Fruit fly (Drosophila melanogaster) whole organism, embryonic: ENCODE data around the gene glob3.

Source experiments
- Aef1 ChIP-seq: fragments of 200-800 bp; sonication (Bioruptor generic); IDR thresholded peaks from 3 replicates; pipeline ENCODE4 v1.3.6; 2022; ENCODE audit warnings: missing biosample characterization, missing genetic modification characterization
- Blimp-1 ChIP-seq: fragments of 200-800 bp; sonication (Bioruptor generic); optimal IDR thresholded peaks from 3 replicates; lab custom pipeline; 2018; ENCODE audit warnings: missing biosample characterization, missing genetic modification characterization, mild to moderate bottlenecking, moderate library complexity, missing genetic modification reagents
- CG10366 ChIP-seq: fragments of 200-800 bp; sonication (Bioruptor generic); IDR thresholded peaks from 2 replicates; pipeline ENCODE4 v1.3.6; 2022; ENCODE audit warnings: missing biosample characterization, missing genetic modification characterization
- CG10959 ChIP-seq: fragments of 200-800 bp; sonication (Bioruptor generic); IDR thresholded peaks from 2 replicates; pipeline ENCODE4 v1.3.6; 2022; ENCODE audit warnings: missing biosample characterization, missing genetic modification characterization
- CG11085 ChIP-seq: fragments of 200-800 bp; sonication (Bioruptor generic); IDR thresholded peaks from 2 replicates; pipeline ENCODE4 v1.3.6; 2022; ENCODE audit warnings: missing biosample characterization, missing genetic modification characterization
- CG16863 ChIP-seq: fragments of 200-800 bp; sonication (Bioruptor generic); optimal IDR thresholded peaks from 3 replicates; lab custom pipeline; 2016; ENCODE audit warnings: missing biosample characterization, missing genetic modification characterization
- CG17361 ChIP-seq: fragments of 200-800 bp; sonication (Bioruptor generic); IDR thresholded peaks from 3 replicates; pipeline ENCODE4 v1.3.6; 2022; ENCODE audit warnings: missing biosample characterization, missing genetic modification characterization
- CG17912 ChIP-seq: fragments of 200-800 bp; sonication (Bioruptor generic); optimal IDR thresholded peaks from 2 replicates; lab custom pipeline; 2018; ENCODE audit warnings: missing biosample characterization, mild to moderate bottlenecking, missing genetic modification characterization
- CG18599 ChIP-seq: fragments of 200-800 bp; sonication (Bioruptor generic); optimal IDR thresholded peaks from 3 replicates; lab custom pipeline; 2017; ENCODE audit warnings: missing biosample characterization, missing genetic modification characterization, mild to moderate bottlenecking, moderate library complexity, missing genetic modification reagents
- CG2202 ChIP-seq: fragments of 200-800 bp; sonication (Bioruptor generic); optimal IDR thresholded peaks from 2 replicates; lab custom pipeline; 2018; ENCODE audit warnings: missing biosample characterization, mild to moderate bottlenecking, missing genetic modification characterization
- CG4282 ChIP-seq: fragments of 200-800 bp; sonication (Bioruptor generic); optimal IDR thresholded peaks from 2 replicates; lab custom pipeline; 2016; ENCODE audit warnings: missing biosample characterization, missing genetic modification characterization
- CG4404 ChIP-seq: fragments of 200-800 bp; sonication (Bioruptor generic); IDR thresholded peaks from 2 replicates; pipeline ENCODE4 v1.3.6; 2022; ENCODE audit warnings: missing biosample characterization, missing genetic modification characterization
- CG8290 ChIP-seq, 3 experiments: fragments of 200-800 bp; sonication (Bioruptor generic); optimal IDR thresholded peaks; 2 replicates each; lab custom pipeline; 2016 to 2019; ENCODE audit warnings: missing biosample characterization in 3 of 3, missing genetic modification characterization in 3 of 3, mild to moderate bottlenecking in 2 of 3, moderate library complexity in 1 of 3
- CG9727 ChIP-seq: fragments of 200-800 bp; sonication (Bioruptor generic); optimal IDR thresholded peaks from 3 replicates; lab custom pipeline; 2017; ENCODE audit warnings: missing biosample characterization, mild to moderate bottlenecking, missing genetic modification characterization
- Dll ChIP-seq: fragments of 200-800 bp; sonication (Bioruptor generic); IDR thresholded peaks from 4 replicates; pipeline ENCODE4 v1.3.6; 2022; ENCODE audit warnings: missing biosample characterization, missing genetic modification characterization; ENCODE audit not compliant: partially characterized antibody
- Ets65A ChIP-seq: fragments of 200-800 bp; sonication (Bioruptor generic); peaks from one replicate; lab custom pipeline; 2016; ENCODE audit warnings: missing biosample characterization, missing genetic modification characterization
- GATAe ChIP-seq: fragments of 200-800 bp; sonication (Bioruptor generic); conservative IDR thresholded peaks from 2 replicates; pipeline ENCODE4 v1.3.6; 2022; ENCODE audit warnings: missing biosample characterization, missing genetic modification characterization
- HLH4C ChIP-seq: fragments of 200-800 bp; sonication (Bioruptor generic); IDR thresholded peaks from 3 replicates; pipeline ENCODE4 v1.3.6; 2022; ENCODE audit warnings: missing biosample characterization, missing genetic modification characterization; ENCODE audit not compliant: partially characterized antibody
- Lhr ChIP-seq: fragments of 200-800 bp; sonication (Bioruptor generic); optimal IDR thresholded peaks from 3 replicates; lab custom pipeline; 2017; ENCODE audit warnings: mild to moderate bottlenecking, missing biosample characterization, missing genetic modification reagents, missing genetic modification characterization
- Med ChIP-seq: fragments of 200-800 bp; sonication (Bioruptor generic); peaks from one replicate; lab custom pipeline; 2016; ENCODE audit warnings: missing biosample characterization, missing genetic modification characterization, mild to moderate bottlenecking, inconsistent platforms, moderate library complexity
- Mrtf ChIP-seq: fragments of 200-800 bp; sonication (Bioruptor generic); IDR thresholded peaks from 3 replicates; pipeline ENCODE4 v1.3.6; 2022; ENCODE audit warnings: missing biosample characterization, missing genetic modification characterization
- Sry-β ChIP-seq: fragments of 200-800 bp; sonication (Bioruptor generic); optimal IDR thresholded peaks from 2 replicates; lab custom pipeline; 2018; ENCODE audit warnings: missing biosample characterization, mild to moderate bottlenecking, missing genetic modification characterization, moderate library complexity
- bab2 ChIP-seq: fragments of 200-800 bp; sonication (Bioruptor generic); optimal IDR thresholded peaks from 2 replicates; lab custom pipeline; 2016; ENCODE audit warnings: missing biosample characterization, missing genetic modification characterization
- cad ChIP-seq: fragments of >200 bp; optimal IDR thresholded peaks from 2 replicates; lab custom pipeline; 2017; ENCODE audit warnings: missing biosample characterization, missing genetic modification characterization
- exex ChIP-seq: fragments of 200-800 bp; sonication (Bioruptor generic); optimal IDR thresholded peaks from 4 replicates; lab custom pipeline; 2018; ENCODE audit warnings: missing biosample characterization, mild to moderate bottlenecking, missing genetic modification characterization, moderate library complexity
- fd3F ChIP-seq: fragments of 200-800 bp; sonication (Bioruptor generic); optimal IDR thresholded peaks from 2 replicates; lab custom pipeline; 2018; ENCODE audit warnings: missing biosample characterization, mild to moderate bottlenecking, missing genetic modification characterization, moderate library complexity
- grn ChIP-seq: fragments of 200-800 bp; sonication (Bioruptor generic); optimal IDR thresholded peaks from 3 replicates; lab custom pipeline; 2017; ENCODE audit warnings: missing biosample characterization, missing genetic modification characterization
- h ChIP-seq: fragments of >200 bp; optimal IDR thresholded peaks from 2 replicates; lab custom pipeline; 2017
- hkb ChIP-seq, 2 experiments: fragments of 200-800 bp in 1 of 2; fragments of >200 bp in 1 of 2; sonication (Bioruptor generic) in 1 of 2; IDR thresholded peaks in 1 of 2; optimal IDR thresholded peaks in 1 of 2; 2 replicates each; pipeline versions ENCODE4 v1.3.6 to Lab custom; 2017 to 2022; ENCODE audit warnings: missing biosample characterization in 1 of 2, missing genetic modification characterization in 1 of 2
- lab ChIP-seq: fragments of 200-800 bp; sonication (Bioruptor generic); optimal IDR thresholded peaks from 3 replicates; lab custom pipeline; 2017; ENCODE audit warnings: missing biosample characterization, missing genetic modification characterization, mild to moderate bottlenecking, moderate library complexity, missing genetic modification reagents
- mirr ChIP-seq: fragments of 200-800 bp; sonication (Bioruptor generic); optimal IDR thresholded peaks from 3 replicates; lab custom pipeline; 2018; ENCODE audit warnings: missing biosample characterization, mild to moderate bottlenecking, missing genetic modification characterization
- nerfin-1 ChIP-seq: fragments of 200-800 bp; sonication (Bioruptor generic); optimal IDR thresholded peaks from 3 replicates; lab custom pipeline; 2019; ENCODE audit warnings: missing biosample characterization, mild to moderate bottlenecking, missing genetic modification characterization, moderate library complexity
- nmo ChIP-seq: fragments of 200-800 bp; sonication (Bioruptor generic); optimal IDR thresholded peaks from 2 replicates; lab custom pipeline; 2018; ENCODE audit warnings: missing biosample characterization, mild to moderate bottlenecking, missing genetic modification characterization, moderate library complexity
- oc ChIP-seq: fragments of 200-800 bp; sonication (Bioruptor generic); optimal IDR thresholded peaks from 2 replicates; lab custom pipeline; 2018; ENCODE audit warnings: missing biosample characterization, mild to moderate bottlenecking, missing genetic modification characterization, moderate library complexity
- pnt ChIP-seq: fragments of 200-800 bp; sonication (Bioruptor generic); optimal IDR thresholded peaks from 3 replicates; lab custom pipeline; 2016; ENCODE audit warnings: missing biosample characterization, missing genetic modification characterization
- sens ChIP-seq: fragments of 200-800 bp; sonication (Bioruptor generic); peaks from one replicate; lab custom pipeline; 2016; ENCODE audit warnings: missing biosample characterization, missing genetic modification characterization
- sob ChIP-seq: fragments of 200-800 bp; sonication (Bioruptor generic); IDR thresholded peaks from 2 replicates; pipeline ENCODE4 v1.3.6; 2022; ENCODE audit warnings: missing biosample characterization, missing genetic modification characterization
- sug ChIP-seq: fragments of 200-800 bp; optimal IDR thresholded peaks from 2 replicates; lab custom pipeline; 2019; ENCODE audit warnings: missing biosample characterization, mild to moderate bottlenecking, missing genetic modification characterization, moderate library complexity
- twi ChIP-seq: fragments of 200-800 bp; optimal IDR thresholded peaks from 2 replicates; lab custom pipeline; 2019; ENCODE audit warnings: missing biosample characterization, mild to moderate bottlenecking, missing genetic modification characterization, moderate library complexity

Gene glob3

DNA sequence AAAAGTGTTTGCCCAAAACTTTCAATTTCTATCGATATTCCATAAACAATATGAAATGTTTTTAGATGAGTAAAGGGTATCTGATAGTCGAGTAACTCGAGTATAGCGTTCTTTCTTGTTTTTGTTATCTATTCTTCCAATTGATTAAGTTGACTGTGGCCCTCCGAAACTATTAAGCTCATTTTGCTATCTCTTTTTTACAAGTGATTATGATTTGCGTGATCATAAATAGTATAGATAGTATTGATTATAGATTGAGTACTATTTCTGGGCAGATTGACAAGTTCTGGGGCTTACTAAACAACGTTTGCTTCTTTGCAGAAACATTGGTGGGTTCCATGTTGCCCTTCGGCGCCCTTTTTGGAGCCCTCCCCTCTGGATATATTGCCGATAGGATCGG lies 6.7 kb downstream of the glob3 start:
- no peak for TF ChIP-seq pnt
- TF ChIP-seq exex (tag; lab: Kevin White, UChicago): peak; percentile 84
- no peak for TF ChIP-seq Blimp-1 (GFP tag; lab: Kevin White, UChicago)
- no peak for TF ChIP-seq fd3F (GFP tag; lab: Kevin White, UChicago)
- TF ChIP-seq CG17361 (GFP tag; lab: Robert Waterston, UW): no peak
- TF ChIP-seq sug: peak; percentile 2
- peak; percentile 49 for TF ChIP-seq grn (GFP tag; lab: Kevin White, UChicago)
- TF ChIP-seq mirr (GFP tag; lab: Kevin White, UChicago): peak; percentile 68
- TF ChIP-seq CG9727 (GFP tag; lab: Kevin White, UChicago): no peak
- TF ChIP-seq CG17912 (GFP tag; lab: Kevin White, UChicago): no peak
- TF ChIP-seq HLH4C: peak; percentile 50; the same call in 2 of the 3 replicates
- TF ChIP-seq oc (tag; lab: Kevin White, UChicago): no peak

DNA sequence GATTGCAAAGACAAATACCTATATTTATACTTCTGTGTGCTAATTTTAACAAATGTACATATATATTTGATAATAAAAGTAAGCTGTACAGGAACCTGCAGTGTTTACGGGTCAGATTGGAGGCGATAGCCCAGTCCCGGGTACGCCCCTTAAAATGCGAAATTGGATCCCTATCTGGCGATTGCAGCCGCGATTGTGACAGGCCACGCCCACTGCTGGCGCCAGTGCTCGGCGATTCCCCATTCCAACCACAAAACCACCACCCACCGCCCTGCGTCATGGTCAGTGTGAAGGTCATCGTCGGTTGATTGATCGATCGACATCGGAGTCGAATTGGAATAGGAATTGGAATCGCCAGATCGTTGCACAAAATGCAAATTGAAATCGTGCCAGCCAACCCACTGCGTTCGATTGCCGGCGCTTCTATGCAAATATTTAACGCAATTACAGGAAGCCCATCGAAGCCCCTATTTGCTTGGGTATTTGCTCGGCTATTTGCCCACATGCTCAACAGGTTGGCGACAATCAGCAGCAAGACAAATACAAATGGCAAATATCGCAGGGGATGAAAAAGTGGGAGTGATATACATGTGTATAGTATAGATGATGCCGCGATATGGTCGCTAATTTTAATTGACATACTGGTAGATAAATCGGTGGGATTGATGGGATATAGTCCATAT lies 9.0 kb downstream of the glob3 start:
- no peak for TF ChIP-seq Lhr (GFP tag; lab: Kevin White, UChicago)
- TF ChIP-seq sob (GFP tag; lab: Robert Waterston, UW): 0 out of 2 replicates have a peak, but pooled peaks have one; percentile 30
- peak; percentile 38 for TF ChIP-seq Med (GFP tag; lab: Kevin White, UChicago)
- TF ChIP-seq bab2 (GFP tag; lab: Kevin White, UChicago): peak; percentile 20
- 0 out of 3 replicates have a peak, but pooled peaks have one; percentile 33 for TF ChIP-seq Mrtf (GFP tag; lab: Robert Waterston, UW)
- TF ChIP-seq lab (GFP tag; lab: Kevin White, UChicago): peak; percentile 22
- no peak for TF ChIP-seq CG10366 (GFP tag; lab: Robert Waterston, UW)
- TF ChIP-seq Aef1 (GFP tag; lab: Robert Waterston, UW): 0 out of 3 replicates have a peak, but pooled peaks have one; percentile 17
- TF ChIP-seq CG11085 (GFP tag; lab: Robert Waterston, UW): no peak
- TF ChIP-seq sens: peak; percentile 69
- peak; percentile 3 for TF ChIP-seq CG9727 (GFP tag; lab: Kevin White, UChicago)
- TF ChIP-seq CG8290 (GFP tag; optimal IDR thresholded peaks at IDR 0.05; lab: Kevin White, UChicago): no peak
- peak in 1 of 2 experiments; percentile 16 for TF ChIP-seq CG8290 (tag; optimal IDR thresholded peaks at IDR 0.05; lab: Kevin White, UChicago)
- no peak for TF ChIP-seq Sry-β (GFP tag; lab: Kevin White, UChicago)
- TF ChIP-seq CG4404 (GFP tag; lab: Robert Waterston, UW): no peak
- TF ChIP-seq Dll (GFP tag; lab: Robert Waterston, UW): no peak
- peak; percentile 5 for TF ChIP-seq CG18599 (GFP tag; lab: Kevin White, UChicago)
- peak; percentile 9 for TF ChIP-seq Ets65A (GFP tag; lab: Kevin White, UChicago)
- no peak for TF ChIP-seq nerfin-1 (tag; lab: Kevin White, UChicago)

DNA sequence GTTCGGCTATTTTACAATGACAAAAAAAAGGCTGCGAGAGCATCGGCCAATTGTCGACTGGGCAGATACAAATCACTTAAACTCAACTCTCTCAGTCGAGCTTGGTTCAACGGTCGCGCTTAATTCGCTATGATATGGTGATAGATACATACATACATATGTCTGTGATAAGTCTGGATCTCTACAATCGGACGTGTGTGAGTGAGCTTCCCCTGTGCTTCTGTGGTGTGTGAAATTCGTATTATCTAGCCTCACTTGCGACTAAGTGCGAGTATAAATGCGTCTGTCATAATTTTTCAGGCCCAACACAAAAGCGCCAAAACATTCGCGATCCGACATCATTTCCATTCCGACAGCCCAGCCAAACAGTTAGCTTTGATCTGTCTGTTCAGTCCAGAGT lies 11.0 kb downstream of the glob3 start, which contains the start of gene CG1213:
Gene CG1213 (plus strand): TSS at position 301 of the 400 bp plus-strand sequence.
- TF ChIP-seq GATAe (GFP tag; lab: Robert Waterston, UW): no peak
- TF ChIP-seq CG4282 (GFP tag; lab: Kevin White, UChicago): no peak
- no peak for TF ChIP-seq CG2202 (tag; lab: Kevin White, UChicago)
- no peak for TF ChIP-seq CG10959 (GFP tag; lab: Robert Waterston, UW)
- TF ChIP-seq hkb (optimal IDR thresholded peaks at IDR 0.05; lab: Kevin White, UChicago): no peak
- TF ChIP-seq hkb (GFP tag; IDR thresholded peaks at IDR 0.05; lab: Robert Waterston, UW): no peak
- no peak for TF ChIP-seq twi (tag; lab: Kevin White, UChicago)
- no peak for TF ChIP-seq h (lab: Kevin White, UChicago)
- no peak for TF ChIP-seq CG16863
- TF ChIP-seq HLH4C: no peak
- TF ChIP-seq cad: no peak
- no peak for TF ChIP-seq nmo (GFP tag; lab: Kevin White, UChicago)
